Worm (Caenorhabditis elegans): ENCODE results near the gene rilp-1.

ce11 chrIII:3652427-3652826 lies 16.5 kb downstream of the rilp-1 start:
- TF ChIP-seq pqm-1 (tag; optimal IDR thresholded peaks at IDR 0.05) (no peak), R02D3.7 (tag; optimal IDR thresholded peaks at IDR 0.05) (no peak), nhr-6 (tag; optimal IDR thresholded peaks at IDR 0.05) (no peak), spr-3 (GFP tag; optimal IDR thresholded peaks at IDR 0.05) (no peak), fkh-10 (GFP tag; optimal IDR thresholded peaks at IDR 0.05) (no peak), unc-130 (GFP tag; optimal IDR thresholded peaks at IDR 0.05) (no peak), unc-62 (GFP tag; optimal IDR thresholded peaks at IDR 0.05 in 1 of 2) (peak in 1 of 2 experiments; percentile 98), unc-62 (tag; optimal IDR thresholded peaks at IDR 0.05) (no peak), tag-97 (GFP tag; IDR thresholded peaks at IDR 0.05) (no peak), snpc-4 (tag; optimal IDR thresholded peaks at IDR 0.05) (no peak), rbr-2 (tag; optimal IDR thresholded peaks at IDR 0.05) (no peak), ceh-82 (tag; optimal IDR thresholded peaks at IDR 0.05) (no peak), skn-1 (tag; optimal IDR thresholded peaks at IDR 0.05) (no peak)
